Worm (Caenorhabditis elegans) whole organism, late embryonic: Measurements from ENCODE around the gene F11A5.9.

Experiments
- F13H6.1 ChIP-seq: sonication (generic microtip); optimal IDR thresholded peaks from 2 replicates; lab custom pipeline; 2016; ENCODE audit warnings: missing genetic modification characterization, missing compliant biosample characterization
- Y22D7AL.16 ChIP-seq: sonication (generic microtip); optimal IDR thresholded peaks from 2 replicates; lab custom pipeline; 2016; ENCODE audit warnings: missing genetic modification characterization, missing compliant biosample characterization
- ama-1 ChIP-seq: fragments of 150-350 bp; optimal IDR thresholded peaks from 2 replicates; lab custom pipeline; 2014
- ceh-14 ChIP-seq: sonication (generic microtip); optimal IDR thresholded peaks from 2 replicates; lab custom pipeline; 2016; ENCODE audit warnings: missing genotype, missing genetic modification characterization, missing compliant biosample characterization
- ceh-48 ChIP-seq: sonication (generic microtip); optimal IDR thresholded peaks from 2 replicates; lab custom pipeline; 2016; ENCODE audit warnings: missing genetic modification characterization, inconsistent platforms, missing compliant biosample characterization
- ceh-6 ChIP-seq: fragments of 200-800 bp; sonication (Bioruptor generic); optimal IDR thresholded peaks from 2 replicates; lab custom pipeline; 2018; ENCODE audit warnings: mild to moderate bottlenecking, missing genetic modification characterization, missing compliant biosample characterization
- hlh-6 ChIP-seq: sonication (generic microtip); optimal IDR thresholded peaks from 2 replicates; lab custom pipeline; 2016; ENCODE audit warnings: missing genotype, missing genetic modification characterization, missing compliant biosample characterization
- nfya-1 ChIP-seq: sonication (generic microtip); optimal IDR thresholded peaks from 2 replicates; lab custom pipeline; 2017; ENCODE audit warnings: missing genetic modification characterization, mild to moderate bottlenecking, missing compliant biosample characterization, antibody characterized with exemption, moderate library complexity
- nhr-11 ChIP-seq: fragments of 150-350 bp; optimal IDR thresholded peaks from 2 replicates; lab custom pipeline; 2014; ENCODE audit warnings: missing biosample characterization, missing genetic modification characterization
- npax-4 ChIP-seq: sonication (generic microtip); optimal IDR thresholded peaks from 2 replicates; lab custom pipeline; 2016; ENCODE audit warnings: missing genetic modification characterization, missing compliant biosample characterization
- pqm-1 ChIP-seq: sonication (generic microtip); optimal IDR thresholded peaks from 2 replicates; lab custom pipeline; 2016; ENCODE audit warnings: missing genetic modification characterization, missing compliant biosample characterization
- pros-1 ChIP-seq: fragments of 150-350 bp; optimal IDR thresholded peaks from 2 replicates; lab custom pipeline; 2014; ENCODE audit warnings: missing biosample characterization, missing genetic modification reagents, missing genetic modification characterization
- rnt-1 ChIP-seq: sonication (generic microtip); optimal IDR thresholded peaks from 2 replicates; lab custom pipeline; 2016; ENCODE audit warnings: missing genetic modification characterization, missing compliant biosample characterization

- TF ChIP-seq ceh-48 (tag; lab: Kevin White, UChicago) (no peak), ama-1 (lab: Kevin White, UChicago) (no peak), pqm-1 (tag; lab: Kevin White, UChicago) (no peak), F13H6.1 (tag; lab: Kevin White, UChicago) (no peak), rnt-1 (no peak), npax-4 (no peak), pros-1 (tag; lab: Kevin White, UChicago) (no peak), Y22D7AL.16 (no peak), nfya-1 (tag; lab: Kevin White, UChicago) (no peak), ceh-6 (no peak), ceh-14 (tag; lab: Kevin White, UChicago) (no peak), hlh-6 (tag; lab: Kevin White, UChicago) (no peak), nhr-11 (no peak)
These were observed 3.0 kb upstream of the F11A5.9 start for ce11 chrV:16211713-16212112.
